Fruit fly (Drosophila melanogaster) whole organism, wandering third instar larva: ENCODE results near the gene CG8568.

Experiments used
- Abd-B ChIP-seq: fragments of >200 bp; optimal IDR thresholded peaks from 2 replicates; lab custom pipeline; 2017; ENCODE audit warnings: missing biosample characterization, missing genetic modification characterization
- CG32264 ChIP-seq: fragments of 200-800 bp; sonication (Bioruptor generic); optimal IDR thresholded peaks from 2 replicates; lab custom pipeline; 2016; ENCODE audit warnings: missing biosample characterization, missing genetic modification characterization
- CG9705 ChIP-seq: fragments of 200-800 bp; sonication (Bioruptor generic); optimal IDR thresholded peaks from 2 replicates; lab custom pipeline; 2018; ENCODE audit warnings: missing biosample characterization, mild to moderate bottlenecking, missing genetic modification characterization
- CrebA ChIP-seq: fragments of 200-800 bp; sonication (Bioruptor generic); optimal IDR thresholded peaks from 2 replicates; lab custom pipeline; 2016; ENCODE audit warnings: missing biosample characterization, mild to moderate bottlenecking, missing genetic modification characterization, borderline replicate concordance
- Dfd ChIP-seq: fragments of >200 bp; optimal IDR thresholded peaks from 2 replicates; lab custom pipeline; 2017; ENCODE audit warnings: missing biosample characterization, missing genetic modification characterization
- Dif ChIP-seq: fragments of 200-275, 200-300 bp; sonication (Bioruptor generic); optimal IDR thresholded peaks from 2 replicates; lab custom pipeline; 2018; ENCODE audit warnings: missing biosample characterization, missing genetic modification characterization; ENCODE audit not compliant: partially characterized antibody
- GATAd ChIP-seq: sonication (Bioruptor generic); optimal IDR thresholded peaks from 2 replicates; lab custom pipeline; 2016; ENCODE audit warnings: missing biosample characterization, missing genetic modification characterization
- HLH106 ChIP-seq: fragments of 200-800 bp; optimal IDR thresholded peaks from 3 replicates; lab custom pipeline; 2019; ENCODE audit warnings: missing biosample characterization, mild to moderate bottlenecking, missing genetic modification characterization, moderate library complexity
- Hnf4 ChIP-seq: fragments of 200-800 bp; sonication (Bioruptor generic); optimal IDR thresholded peaks from 2 replicates; lab custom pipeline; 2016; ENCODE audit warnings: missing biosample characterization, mild to moderate bottlenecking, missing genetic modification characterization
- Hr78 ChIP-seq: fragments of >200 bp; optimal IDR thresholded peaks from 2 replicates; lab custom pipeline; 2017; ENCODE audit warnings: missing biosample characterization, missing genetic modification characterization
- Hr83 ChIP-seq: fragments of 200-300 bp; sonication (Bioruptor generic); optimal IDR thresholded peaks from 2 replicates; lab custom pipeline; 2016; ENCODE audit warnings: missing biosample characterization, mild to moderate bottlenecking, missing genetic modification characterization, moderate library complexity; ENCODE audit not compliant: poor library complexity, severe bottlenecking
- Jra ChIP-seq: sonication (Bioruptor generic); optimal IDR thresholded peaks from 2 replicates; lab custom pipeline; 2016; ENCODE audit warnings: missing biosample characterization, missing genetic modification characterization
- Mio ChIP-seq: sonication (Bioruptor generic); optimal IDR thresholded peaks from 2 replicates; lab custom pipeline; 2016; ENCODE audit warnings: missing biosample characterization, missing genetic modification characterization
- Myc ChIP-seq: fragments of >200 bp; optimal IDR thresholded peaks from 2 replicates; lab custom pipeline; 2017
- N ChIP-seq: fragments of >200 bp; optimal IDR thresholded peaks from 2 replicates; lab custom pipeline; 2018; ENCODE audit warnings: missing biosample characterization, missing external identifiers, missing genetic modification characterization
- OdsH ChIP-seq: fragments of 200-800 bp; sonication (Bioruptor generic); optimal IDR thresholded peaks from 2 replicates; lab custom pipeline; 2016; ENCODE audit warnings: missing biosample characterization, mild to moderate bottlenecking, missing genetic modification characterization
- Sp1 ChIP-seq: fragments of 200-800 bp; sonication (Bioruptor generic); optimal IDR thresholded peaks from 3 replicates; lab custom pipeline; 2019; ENCODE audit warnings: missing biosample characterization, mild to moderate bottlenecking, missing genetic modification characterization, moderate library complexity
- Vsx2 ChIP-seq: fragments of 200-300, 225-300 bp; sonication (Bioruptor generic); optimal IDR thresholded peaks from 2 replicates; lab custom pipeline; 2018; ENCODE audit warnings: missing biosample characterization, missing genetic modification characterization; ENCODE audit not compliant: partially characterized antibody
- br ChIP-seq: fragments of 200-800 bp; sonication (Bioruptor generic); optimal IDR thresholded peaks from 2 replicates; lab custom pipeline; 2016; ENCODE audit warnings: missing biosample characterization, missing genetic modification characterization
- brk ChIP-seq: fragments of 200-800 bp; sonication (Bioruptor generic); optimal IDR thresholded peaks from 2 replicates; lab custom pipeline; 2016; ENCODE audit warnings: missing biosample characterization, mild to moderate bottlenecking, missing genetic modification characterization
- dl ChIP-seq, 2 experiments: fragments of 175-275, 200-275 bp in 1 of 2; fragments of 200-275 bp in 1 of 2; sonication (Bioruptor generic); optimal IDR thresholded peaks; lab custom pipeline; 2018; ENCODE audit warnings: mild to moderate bottlenecking in 2 of 2, missing biosample characterization in 2 of 2, missing genetic modification characterization in 2 of 2, moderate library complexity in 2 of 2; ENCODE audit not compliant: partially characterized antibody in 2 of 2, insufficient read depth in 1 of 2
- dmrt93B ChIP-seq: fragments of 200-800 bp; sonication (Bioruptor generic); optimal IDR thresholded peaks from 2 replicates; lab custom pipeline; 2018; ENCODE audit warnings: missing biosample characterization, mild to moderate bottlenecking, missing genetic modification characterization
- ey ChIP-seq: fragments of 200-800 bp; sonication (Bioruptor generic); optimal IDR thresholded peaks from 2 replicates; lab custom pipeline; 2016; ENCODE audit warnings: missing biosample characterization, missing genetic modification characterization
- foxo ChIP-seq, 2 experiments: fragments of 200-800 bp; sonication (Bioruptor generic); optimal IDR thresholded peaks; 2 replicates in 1 of 2; 3 replicates in 1 of 2; lab custom pipeline; 2016 to 2017; ENCODE audit warnings: missing biosample characterization in 2 of 2, missing genetic modification characterization in 2 of 2
- fru ChIP-seq: fragments of 200-800 bp; sonication (Bioruptor generic); optimal IDR thresholded peaks from 3 replicates; lab custom pipeline; 2016; ENCODE audit warnings: missing biosample characterization, mild to moderate bottlenecking, missing genetic modification characterization
- h ChIP-seq: fragments of 200-800 bp; sonication (Bioruptor generic); optimal IDR thresholded peaks from 3 replicates; lab custom pipeline; 2016; ENCODE audit warnings: missing biosample characterization, mild to moderate bottlenecking, missing genetic modification characterization
- jim ChIP-seq: fragments of 175-275, 200-325 bp; sonication (Bioruptor generic); optimal IDR thresholded peaks from 2 replicates; lab custom pipeline; 2016; ENCODE audit warnings: missing biosample characterization, mild to moderate bottlenecking, missing genetic modification characterization
- lola ChIP-seq: fragments of >200 bp; optimal IDR thresholded peaks from 2 replicates; lab custom pipeline; 2017; ENCODE audit warnings: missing biosample characterization, missing genetic modification characterization
- pan ChIP-seq: fragments of >200 bp; optimal IDR thresholded peaks from 2 replicates; lab custom pipeline; 2017
- psq ChIP-seq: fragments of 200-800 bp; sonication (Bioruptor generic); optimal IDR thresholded peaks from 3 replicates; lab custom pipeline; 2017; ENCODE audit warnings: missing biosample characterization, mild to moderate bottlenecking, missing genetic modification characterization, moderate library complexity
- sage ChIP-seq: fragments of 200-800 bp; sonication (Bioruptor generic); optimal IDR thresholded peaks from 2 replicates; lab custom pipeline; 2016; ENCODE audit warnings: missing biosample characterization, mild to moderate bottlenecking, missing genetic modification characterization
- sv ChIP-seq: fragments of 200-800 bp; sonication (Bioruptor generic); optimal IDR thresholded peaks from 3 replicates; lab custom pipeline; 2016; ENCODE audit warnings: missing biosample characterization, missing genetic modification characterization
- tai ChIP-seq: sonication (Bioruptor generic); optimal IDR thresholded peaks from 2 replicates; lab custom pipeline; 2016; ENCODE audit warnings: missing biosample characterization, missing genetic modification characterization
- usp ChIP-seq: fragments of >200 bp; optimal IDR thresholded peaks from 2 replicates; lab custom pipeline; 2017; ENCODE audit warnings: missing biosample characterization, missing genetic modification characterization
- woc ChIP-seq: sonication (Bioruptor generic); optimal IDR thresholded peaks from 2 replicates; lab custom pipeline; 2016; ENCODE audit warnings: missing biosample characterization, mild to moderate bottlenecking, missing genetic modification characterization

The CG8568 gene

dm6 chrX:17452443-17452842 is at the start of gene CG8568:
CG8568 (minus strand) TSS chrX:17452543.
- peak; percentile 19 for TF ChIP-seq Dfd (GFP tag; lab: Kevin White, UChicago)
- no peak for TF ChIP-seq CrebA

DNA sequence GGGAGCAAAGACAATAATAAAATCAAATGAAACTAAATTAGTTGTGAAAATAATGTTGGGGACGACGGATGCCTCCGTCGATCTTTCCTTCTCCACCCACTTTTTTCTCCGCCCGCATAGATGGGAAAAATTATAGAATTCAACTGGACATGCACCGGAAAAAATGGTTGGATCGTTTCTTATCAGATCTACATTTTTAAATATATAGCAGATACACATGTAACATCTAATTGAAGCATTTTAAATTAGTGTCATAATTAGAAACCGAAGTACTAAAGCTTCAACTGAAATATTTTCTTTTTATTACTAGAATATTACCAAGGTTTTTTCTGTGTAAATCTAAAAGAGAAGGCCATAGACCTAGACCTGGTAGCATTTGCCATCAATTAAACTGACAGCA is 49.2 kb upstream of the CG8568 start:
- TF ChIP-seq Vsx2 (GFP tag; lab: Kevin White, UChicago): no peak
- TF ChIP-seq usp (GFP tag; lab: Kevin White, UChicago): no peak
- no peak for TF ChIP-seq jim (GFP tag; lab: Kevin White, UChicago)
- TF ChIP-seq h (GFP tag; lab: Kevin White, UChicago): no peak
- TF ChIP-seq sv: no peak
- no peak for TF ChIP-seq Jra (GFP tag; lab: Kevin White, UChicago)
- no peak for TF ChIP-seq tai (GFP tag; lab: Kevin White, UChicago)
- TF ChIP-seq Dfd (GFP tag; lab: Kevin White, UChicago): no peak
- no peak for TF ChIP-seq Mio
- no peak for TF ChIP-seq dl (GFP tag; optimal IDR thresholded peaks at IDR 0.05; lab: Kevin White, UChicago; ENCODE audit: insufficient read depth in 1 of 2, partially characterized antibody in 2 of 2)
- TF ChIP-seq, all 38 proteins: peak for 0

- TF ChIP-seq foxo (GFP tag; optimal IDR thresholded peaks at IDR 0.05; lab: Kevin White, UChicago): peak in 1 of 2 experiments; percentile 10
- no peak for TF ChIP-seq Hr78 (GFP tag; lab: Kevin White, UChicago)
- peak; percentile 29 for TF ChIP-seq fru
These were observed 46.6 kb upstream of the CG8568 start for dm6 chrX:17498982-17499381.

dm6 chrX:17495244-17495798 is 43.0 kb upstream of the CG8568 start:
- TF ChIP-seq foxo (GFP tag; optimal IDR thresholded peaks at IDR 0.05; lab: Kevin White, UChicago) (peak in 1 of 2 experiments; percentile 3), Hr78 (GFP tag; lab: Kevin White, UChicago) (no peak)

- peak in 1 of 2 experiments; percentile 9 for TF ChIP-seq foxo (GFP tag; optimal IDR thresholded peaks at IDR 0.05; lab: Kevin White, UChicago)
- no peak for TF ChIP-seq usp (GFP tag; lab: Kevin White, UChicago)
- peak; percentile 45 for TF ChIP-seq HLH106 (tag; lab: Kevin White, UChicago)
- TF ChIP-seq Hr78 (GFP tag; lab: Kevin White, UChicago): no peak
- TF ChIP-seq CG32264: no peak
- TF ChIP-seq dmrt93B (GFP tag; lab: Kevin White, UChicago): peak; percentile 15
- peak; percentile 5 for TF ChIP-seq Sp1 (GFP tag; lab: Kevin White, UChicago)
- TF ChIP-seq woc (GFP tag; lab: Kevin White, UChicago): no peak
These were observed 41.4 kb upstream of the CG8568 start for dm6 chrX:17493635-17494296.

dm6 chrX:17491184-17491583 is 38.8 kb upstream of the CG8568 start:
- no peak for TF ChIP-seq Hr78 (GFP tag; lab: Kevin White, UChicago)
- TF ChIP-seq OdsH: peak; percentile 94
- TF ChIP-seq psq: peak; percentile 94
- no peak for TF ChIP-seq lola
- TF ChIP-seq CrebA: peak; percentile 89
- peak; percentile 94 for TF ChIP-seq tai (GFP tag; lab: Kevin White, UChicago)
- peak; percentile 96 for TF ChIP-seq h (GFP tag; lab: Kevin White, UChicago)
- peak; percentile 96 for TF ChIP-seq HLH106 (tag; lab: Kevin White, UChicago)
- no peak for TF ChIP-seq Dif
- TF ChIP-seq Vsx2 (GFP tag; lab: Kevin White, UChicago): no peak
- TF ChIP-seq Jra (GFP tag; lab: Kevin White, UChicago): peak; percentile 91
- TF ChIP-seq dmrt93B (GFP tag; lab: Kevin White, UChicago): peak; percentile 92
- peak; percentile 89 for TF ChIP-seq CG9705 (GFP tag; lab: Kevin White, UChicago)
- no peak for TF ChIP-seq sv
- TF ChIP-seq GATAd (GFP tag; lab: Kevin White, UChicago): peak; percentile 78
- TF ChIP-seq Dfd (GFP tag; lab: Kevin White, UChicago): no peak
- no peak for TF ChIP-seq Myc (lab: Kevin White, UChicago)
- TF ChIP-seq N: no peak
- peak; percentile 96 for TF ChIP-seq br (GFP tag; lab: Kevin White, UChicago)
- TF ChIP-seq usp (GFP tag; lab: Kevin White, UChicago): no peak
- no peak for TF ChIP-seq Abd-B (GFP tag; lab: Kevin White, UChicago)
- TF ChIP-seq ey (GFP tag; lab: Kevin White, UChicago): peak; percentile 97
- peak; percentile 77 to 97 for TF ChIP-seq foxo (GFP tag; optimal IDR thresholded peaks at IDR 0.05; lab: Kevin White, UChicago)
- TF ChIP-seq Hr83: peak; percentile 77
- no peak for TF ChIP-seq jim (GFP tag; lab: Kevin White, UChicago)
- peak; percentile 90 for TF ChIP-seq brk (GFP tag; lab: Kevin White, UChicago)
- TF ChIP-seq Hnf4: peak; percentile 98
- TF ChIP-seq Sp1 (GFP tag; lab: Kevin White, UChicago): peak; percentile 95
- peak; percentile 94 for TF ChIP-seq CG32264
- peak; percentile 97 for TF ChIP-seq sage (GFP tag; lab: Kevin White, UChicago)
- peak; percentile 73 for TF ChIP-seq Mio
- peak; percentile 95 for TF ChIP-seq woc (GFP tag; lab: Kevin White, UChicago)
- peak; percentile 96 for TF ChIP-seq fru
- no peak for TF ChIP-seq pan
